Fruit fly (Drosophila melanogaster) whole organism, adult: ENCODE measurements around the gene dls.

Experiments
- CG11617 ChIP-seq: fragments of 200-800 bp; sonication (Bioruptor generic); optimal IDR thresholded peaks from 2 replicates; lab custom pipeline; 2017; ENCODE audit warnings: mild to moderate bottlenecking, missing biosample characterization, missing genetic modification reagents, missing genetic modification characterization
- CG12768 ChIP-seq: fragments of 200-800 bp; sonication (Bioruptor generic); optimal IDR thresholded peaks from 2 replicates; lab custom pipeline; 2017; ENCODE audit warnings: missing biosample characterization, missing genetic modification characterization, mild to moderate bottlenecking, moderate library complexity, missing genetic modification reagents
- CG14711 ChIP-seq: fragments of 200-800 bp; sonication (Bioruptor generic); optimal IDR thresholded peaks from 2 replicates; lab custom pipeline; 2018; ENCODE audit warnings: missing biosample characterization, mild to moderate bottlenecking, missing genetic modification characterization, moderate library complexity
- CG1620 ChIP-seq: fragments of 200-800 bp; sonication (Bioruptor generic); optimal IDR thresholded peaks from 2 replicates; lab custom pipeline; 2016; ENCODE audit warnings: missing biosample characterization, missing genetic modification characterization
- CG33017 ChIP-seq: fragments of 200-800 bp; sonication (Bioruptor generic); optimal IDR thresholded peaks from 2 replicates; lab custom pipeline; 2018; ENCODE audit warnings: missing biosample characterization, mild to moderate bottlenecking, missing genetic modification characterization, moderate library complexity
- CG5204 ChIP-seq: fragments of 200-800 bp; sonication (Bioruptor generic); optimal IDR thresholded peaks from 2 replicates; lab custom pipeline; 2016; ENCODE audit warnings: missing biosample characterization, missing genetic modification characterization
- CG7045 ChIP-seq: fragments of 200-800 bp; sonication (Bioruptor generic); optimal IDR thresholded peaks from 2 replicates; lab custom pipeline; 2017; ENCODE audit warnings: missing biosample characterization, mild to moderate bottlenecking, missing genetic modification characterization
- CG7101 ChIP-seq: fragments of 200-800 bp; sonication (Bioruptor generic); optimal IDR thresholded peaks from 2 replicates; lab custom pipeline; 2018; ENCODE audit warnings: missing biosample characterization, mild to moderate bottlenecking, missing genetic modification characterization, moderate library complexity
- Clk ChIP-seq: fragments of 200-800 bp; sonication (Bioruptor generic); optimal IDR thresholded peaks from 2 replicates; lab custom pipeline; 2017; ENCODE audit warnings: missing biosample characterization, missing genetic modification characterization
- Crg-1 ChIP-seq: fragments of 200-800 bp; sonication (Bioruptor generic); optimal IDR thresholded peaks from 2 replicates; lab custom pipeline; 2016; ENCODE audit warnings: missing biosample characterization, missing genetic modification characterization
- Hr96 ChIP-seq: fragments of 200-800 bp; sonication (Bioruptor generic); optimal IDR thresholded peaks from 2 replicates; lab custom pipeline; 2016; ENCODE audit warnings: missing biosample characterization, missing genetic modification characterization
- Mnt ChIP-seq: fragments of 200-800 bp; sonication (Bioruptor generic); optimal IDR thresholded peaks from 2 replicates; lab custom pipeline; 2016; ENCODE audit warnings: missing biosample characterization, mild to moderate bottlenecking, missing genetic modification characterization
- bab1 ChIP-seq: fragments of 200-800 bp; sonication (Bioruptor generic); optimal IDR thresholded peaks from 3 replicates; lab custom pipeline; 2019; ENCODE audit warnings: missing biosample characterization, mild to moderate bottlenecking, missing genetic modification characterization, moderate library complexity
- cic ChIP-seq: fragments of 200-800 bp; sonication (Bioruptor generic); optimal IDR thresholded peaks from 2 replicates; lab custom pipeline; 2017; ENCODE audit warnings: missing biosample characterization, mild to moderate bottlenecking, missing genetic modification characterization, moderate library complexity
- cnc ChIP-seq, 2 experiments: fragments of >200 bp; optimal IDR thresholded peaks; 2 replicates each; lab custom pipeline; 2017
- kay ChIP-seq: fragments of 200-800 bp; sonication (Bioruptor generic); peaks from one replicate; lab custom pipeline; 2016; ENCODE audit warnings: missing biosample characterization, missing genetic modification characterization, borderline replicate concordance
- ovo ChIP-seq: fragments of 200-800 bp; sonication (Bioruptor generic); optimal IDR thresholded peaks from 2 replicates; lab custom pipeline; 2016; ENCODE audit warnings: missing biosample characterization, missing genetic modification characterization
- pad ChIP-seq: fragments of 200-800 bp; sonication (Bioruptor generic); optimal IDR thresholded peaks from 3 replicates; lab custom pipeline; 2017; ENCODE audit warnings: missing biosample characterization, missing genetic modification characterization, mild to moderate bottlenecking, moderate library complexity, missing genetic modification reagents
- tj ChIP-seq: fragments of 200-800 bp; sonication (Bioruptor generic); optimal IDR thresholded peaks from 3 replicates; lab custom pipeline; 2017; ENCODE audit warnings: missing biosample characterization, mild to moderate bottlenecking, missing genetic modification characterization, moderate library complexity
- toe ChIP-seq: fragments of 200-800 bp; sonication (Bioruptor generic); optimal IDR thresholded peaks from 2 replicates; lab custom pipeline; 2016; ENCODE audit warnings: missing biosample characterization, missing genetic modification characterization

The dls gene

DNA sequence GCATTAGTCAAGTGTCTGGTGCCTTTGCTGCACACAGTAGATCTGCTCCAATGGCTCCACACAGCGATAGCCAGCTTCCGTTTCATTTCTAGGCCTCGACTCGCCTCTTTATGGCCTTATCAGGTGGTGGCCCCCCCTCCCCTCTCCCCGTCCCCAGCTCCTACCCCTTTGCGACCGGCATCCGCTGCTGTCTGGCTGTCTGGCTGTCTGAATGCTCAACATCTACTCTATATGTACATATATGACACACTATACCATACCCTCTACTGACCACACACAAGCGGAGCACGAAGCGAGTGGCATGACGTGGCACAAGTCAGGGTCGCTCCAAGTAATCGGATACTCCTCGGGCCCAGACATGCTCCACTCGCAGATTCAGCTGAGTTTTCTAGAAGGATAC lies 42.8 kb upstream of the dls start:
- no peak for TF ChIP-seq CG7045 (GFP tag; lab: Kevin White, UChicago)
- TF ChIP-seq Hr96 (GFP tag; lab: Kevin White, UChicago), result no peak
- TF ChIP-seq cnc (optimal IDR thresholded peaks at IDR 0.05; lab: Kevin White, UChicago), result peak; percentile 0 to 62
- no peak for TF ChIP-seq Clk (GFP tag; lab: Kevin White, UChicago)
- no peak for TF ChIP-seq CG7101 (tag; lab: Kevin White, UChicago)
- TF ChIP-seq CG11617 (GFP tag; lab: Kevin White, UChicago), result no peak
- peak; percentile 50 for TF ChIP-seq cic (GFP tag; lab: Kevin White, UChicago)
- no peak for TF ChIP-seq pad (GFP tag; lab: Kevin White, UChicago)

dm6 chr3L:16159161-16160072 lies 41.7 kb upstream of the dls start:
- TF ChIP-seq CG7045 (GFP tag; lab: Kevin White, UChicago) (no peak), CG11617 (GFP tag; lab: Kevin White, UChicago) (no peak), cic (GFP tag; lab: Kevin White, UChicago) (peak; percentile 19), CG7101 (tag; lab: Kevin White, UChicago) (no peak), CG12768 (peak; percentile 48), CG33017 (tag; lab: Kevin White, UChicago) (no peak), CG1620 (GFP tag; lab: Kevin White, UChicago) (no peak), kay (peak; percentile 94)

dm6 chr3L:16160073-16160398 lies 41.1 kb upstream of the dls start:
- TF ChIP-seq Hr96 (GFP tag; lab: Kevin White, UChicago) (no peak), Crg-1 (GFP tag; lab: Kevin White, UChicago) (no peak), Mnt (no peak), CG12768 (no peak), bab1 (no peak), ovo (no peak), CG14711 (peak; percentile 9), CG5204 (GFP tag; lab: Kevin White, UChicago) (peak; percentile 27), CG33017 (tag; lab: Kevin White, UChicago) (no peak), CG1620 (GFP tag; lab: Kevin White, UChicago) (no peak), cic (GFP tag; lab: Kevin White, UChicago) (no peak), Clk (GFP tag; lab: Kevin White, UChicago) (no peak), CG7101 (tag; lab: Kevin White, UChicago) (no peak), kay (no peak), pad (GFP tag; lab: Kevin White, UChicago) (no peak)

- TF ChIP-seq CG7045 (GFP tag; lab: Kevin White, UChicago), result peak; percentile 57
- TF ChIP-seq CG12768, result no peak
- TF ChIP-seq toe (GFP tag; lab: Kevin White, UChicago), result peak; percentile 34
- peak; percentile 72 for TF ChIP-seq kay
- peak; percentile 33 for TF ChIP-seq CG14711
- peak; percentile 49 for TF ChIP-seq Hr96 (GFP tag; lab: Kevin White, UChicago)
- TF ChIP-seq CG5204 (GFP tag; lab: Kevin White, UChicago), result peak; percentile 56
- no peak for TF ChIP-seq cnc (optimal IDR thresholded peaks at IDR 0.05; lab: Kevin White, UChicago)
- peak; percentile 6 for TF ChIP-seq ovo
Observed at dm6 chr3L:16160420-16161069, 40.6 kb upstream of the dls start.

DNA sequence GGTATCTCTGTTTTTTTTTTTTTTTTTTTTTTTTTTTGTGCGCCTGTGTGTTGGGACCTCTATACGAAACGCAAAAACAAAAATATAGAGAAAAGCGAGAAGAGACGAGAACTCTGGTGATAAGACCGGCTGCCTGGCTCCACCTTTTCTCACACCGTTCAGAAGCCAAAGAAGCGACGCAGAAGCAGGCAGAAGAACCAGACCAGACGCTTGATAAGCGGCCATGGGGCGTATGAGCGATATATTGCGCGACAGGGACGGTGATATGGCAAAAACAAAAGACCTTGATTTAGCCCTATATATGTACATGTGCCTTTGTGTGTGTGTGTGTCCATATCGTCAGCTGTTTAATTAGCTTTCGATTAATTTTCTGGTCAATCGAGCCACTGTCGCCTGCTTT lies 40.0 kb upstream of the dls start:
- no peak for TF ChIP-seq CG12768
- peak; percentile 42 to 67 for TF ChIP-seq cnc (optimal IDR thresholded peaks at IDR 0.05; lab: Kevin White, UChicago)

DNA sequence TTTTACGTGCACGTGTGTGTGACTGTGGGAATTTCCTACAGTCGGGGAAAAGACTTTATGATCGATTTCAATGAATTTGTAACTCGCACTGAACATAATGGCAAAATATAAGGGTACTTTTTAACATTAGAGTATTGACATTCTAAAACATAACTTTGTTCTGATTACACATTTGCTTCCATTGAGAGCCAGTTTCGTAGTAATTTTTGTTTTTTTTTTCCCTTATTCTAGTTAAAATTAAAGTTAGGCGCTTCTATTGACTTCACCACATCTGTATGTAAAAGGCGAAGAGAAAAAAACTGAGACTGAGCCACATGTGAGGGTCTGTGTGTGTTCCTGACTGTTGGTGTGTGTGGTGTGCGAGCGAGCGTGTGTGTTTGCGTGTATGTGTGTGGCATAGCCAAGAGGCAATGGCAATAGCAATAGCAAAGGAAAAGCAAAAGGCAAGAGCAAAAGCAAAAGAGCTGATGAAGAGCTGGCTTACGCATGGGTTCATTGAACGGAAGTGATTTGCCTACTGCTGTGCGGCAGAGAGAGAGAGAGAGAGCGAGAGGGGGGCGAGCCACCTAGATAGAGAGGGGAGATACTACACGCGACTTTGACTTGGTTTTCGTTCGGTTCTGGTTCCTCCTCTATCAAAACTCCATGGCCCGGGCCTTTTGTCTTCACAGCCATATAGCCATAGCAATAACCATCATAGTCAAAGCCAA lies 39.1 kb upstream of the dls start:
- TF ChIP-seq kay (no peak), pad (GFP tag; lab: Kevin White, UChicago) (peak; percentile 9), Crg-1 (GFP tag; lab: Kevin White, UChicago) (no peak), Mnt (no peak), CG12768 (peak; percentile 59), cic (GFP tag; lab: Kevin White, UChicago) (no peak), CG7101 (tag; lab: Kevin White, UChicago) (no peak), toe (GFP tag; lab: Kevin White, UChicago) (no peak), tj (GFP tag; lab: Kevin White, UChicago) (peak; percentile 3), CG11617 (GFP tag; lab: Kevin White, UChicago) (peak; percentile 11), ovo (no peak), CG33017 (tag; lab: Kevin White, UChicago) (peak; percentile 27), cnc (optimal IDR thresholded peaks at IDR 0.05; lab: Kevin White, UChicago) (no peak), CG14711 (peak; percentile 20), Hr96 (GFP tag; lab: Kevin White, UChicago) (peak; percentile 44), CG1620 (GFP tag; lab: Kevin White, UChicago) (no peak), Clk (GFP tag; lab: Kevin White, UChicago) (no peak), CG5204 (GFP tag; lab: Kevin White, UChicago) (peak; percentile 28), bab1 (no peak), CG7045 (GFP tag; lab: Kevin White, UChicago) (peak; percentile 57)
